Worm (Caenorhabditis elegans) whole organism, L1 larva: ENCODE measurements around the gene T25F10.3.

Experiments used
- C04F5.9 ChIP-seq: sonication (generic microtip); optimal IDR thresholded peaks from 2 replicates; lab custom pipeline; 2016; ENCODE audit warnings: missing genetic modification characterization, missing compliant biosample characterization
- C16A3.4 ChIP-seq: fragments of 150-350 bp; optimal IDR thresholded peaks from 2 replicates; lab custom pipeline; 2014; ENCODE audit warnings: missing biosample characterization, missing genetic modification characterization
- aly-2 ChIP-seq: fragments of 150-350 bp; optimal IDR thresholded peaks from 2 replicates; lab custom pipeline; 2014; ENCODE audit warnings: missing biosample characterization, missing genetic modification characterization
- ama-1 ChIP-seq: fragments of 150-350 bp; optimal IDR thresholded peaks from 2 replicates; lab custom pipeline; 2014
- blmp-1 ChIP-seq: fragments of 150-350 bp; optimal IDR thresholded peaks from 2 replicates; lab custom pipeline; 2014; ENCODE audit warnings: missing biosample characterization, missing genetic modification characterization
- ceh-82 ChIP-seq, 3 experiments: fragments of 150-350 bp in 1 of 3; sonication (generic microtip) in 2 of 3; optimal IDR thresholded peaks; 2 replicates each; lab custom pipeline; 2014 to 2017; ENCODE audit warnings: missing biosample characterization in 3 of 3, missing genetic modification characterization in 3 of 3
- ceh-90 ChIP-seq: sonication (generic microtip); optimal IDR thresholded peaks from 2 replicates; lab custom pipeline; 2016; ENCODE audit warnings: missing genetic modification characterization, missing compliant biosample characterization
- dpl-1 ChIP-seq, 3 experiments: fragments of 150-350 bp in 2 of 3; sonication (generic microtip) in 1 of 3; optimal IDR thresholded peaks; 2 replicates each; lab custom pipeline; 2014 to 2017; ENCODE audit warnings: missing biosample characterization in 3 of 3, missing genetic modification characterization in 3 of 3, missing genetic modification reagents in 3 of 3
- dsc-1 ChIP-seq: sonication (generic microtip); optimal IDR thresholded peaks from 2 replicates; lab custom pipeline; 2016; ENCODE audit warnings: mild to moderate bottlenecking, missing genetic modification characterization, missing compliant biosample characterization
- efl-1 ChIP-seq, 4 experiments: fragments of 150-350 bp; optimal IDR thresholded peaks in 3 of 4; peaks in 1 of 4; 1 replicate in 1 of 4; 2 replicates in 3 of 4; lab custom pipeline; 2014; ENCODE audit warnings: missing biosample characterization in 2 of 4, missing genetic modification characterization in 2 of 4, missing genetic modification reagents in 2 of 4
- efl-3 ChIP-seq: fragments of 200-800 bp; sonication (Bioruptor generic); optimal IDR thresholded peaks from 2 replicates; lab custom pipeline; 2018; ENCODE audit warnings: mild to moderate bottlenecking, missing genetic modification characterization, missing compliant biosample characterization
- egl-13 ChIP-seq: sonication (generic microtip); optimal IDR thresholded peaks from 2 replicates; lab custom pipeline; 2016; ENCODE audit warnings: missing genotype, missing genetic modification reagents, missing genetic modification characterization, missing compliant biosample characterization
- egl-27 ChIP-seq, 2 experiments: fragments of 150-350 bp in 1 of 2; sonication (generic microtip); optimal IDR thresholded peaks; 3 replicates each; lab custom pipeline; 2017 to 2018; ENCODE audit warnings: missing biosample characterization in 2 of 2, missing genetic modification characterization in 2 of 2, missing genetic modification reagents in 2 of 2
- elt-2 ChIP-seq: sonication (generic microtip); optimal IDR thresholded peaks from 2 replicates; lab custom pipeline; 2016; ENCODE audit warnings: missing genetic modification characterization, mild to moderate bottlenecking, inconsistent platforms, missing compliant biosample characterization, missing genetic modification reagents
- elt-3 ChIP-seq, 6 experiments: fragments of 150-350 bp in 1 of 6; sonication (generic microtip); optimal IDR thresholded peaks; 2 replicates each; lab custom pipeline; 2017 to 2018; ENCODE audit warnings: missing biosample characterization in 6 of 6, missing genetic modification characterization in 6 of 6, inconsistent platforms in 1 of 6
- fkh-4 ChIP-seq: sonication (generic microtip); optimal IDR thresholded peaks from 2 replicates; lab custom pipeline; 2016; ENCODE audit warnings: missing compliant biosample characterization, missing genetic modification characterization, borderline replicate concordance
- grh-1 ChIP-seq: fragments of 200-800 bp; sonication (Bioruptor generic); IDR thresholded peaks from 2 replicates; pipeline ENCODE4 v1.3.6; 2022; ENCODE audit warnings: missing genetic modification reagents, missing genetic modification characterization, missing compliant biosample characterization
- hlh-4 ChIP-seq: sonication (generic microtip); optimal IDR thresholded peaks from 2 replicates; lab custom pipeline; 2016; ENCODE audit warnings: mild to moderate bottlenecking, missing genetic modification characterization, missing compliant biosample characterization
- irx-1 ChIP-seq: sonication (generic microtip); optimal IDR thresholded peaks from 2 replicates; lab custom pipeline; 2016; ENCODE audit warnings: missing genetic modification characterization, missing compliant biosample characterization
- isw-1 ChIP-seq: fragments of 200-800 bp; sonication (Bioruptor generic); IDR thresholded peaks from 2 replicates; pipeline ENCODE4 v1.3.6; 2022; ENCODE audit warnings: missing genetic modification characterization, missing compliant biosample characterization
- jun-1 ChIP-seq: fragments of 150-350 bp; optimal IDR thresholded peaks from 2 replicates; lab custom pipeline; 2014; ENCODE audit warnings: missing biosample characterization, missing genetic modification reagents, missing genetic modification characterization
- lin-13 ChIP-seq: fragments of 150-350 bp; optimal IDR thresholded peaks from 2 replicates; lab custom pipeline; 2014; ENCODE audit warnings: missing biosample characterization, missing genetic modification reagents, missing genetic modification characterization
- lin-14 ChIP-seq: fragments of 200-800 bp; sonication (Bioruptor generic); optimal IDR thresholded peaks from 2 replicates; lab custom pipeline; 2018; ENCODE audit warnings: mild to moderate bottlenecking, missing genetic modification characterization, moderate library complexity, missing compliant biosample characterization
- lin-35 ChIP-seq, 2 experiments: fragments of 150-350 bp; optimal IDR thresholded peaks; 2 replicates each; lab custom pipeline; 2014; ENCODE audit warnings: missing biosample characterization in 2 of 2, missing genetic modification characterization in 2 of 2, missing genetic modification reagents in 2 of 2
- lsy-2 ChIP-seq, 2 experiments: fragments of 150-350 bp; optimal IDR thresholded peaks; 2 replicates each; lab custom pipeline; 2014; ENCODE audit warnings: missing biosample characterization in 2 of 2, missing genetic modification characterization in 2 of 2
- mdl-1 ChIP-seq, 2 experiments: fragments of 150-350 bp; optimal IDR thresholded peaks; 2 replicates each; lab custom pipeline; 2014 to 2017; ENCODE audit warnings: missing biosample characterization in 2 of 2, missing genetic modification characterization in 2 of 2, inconsistent platforms in 1 of 2
- nhr-19 ChIP-seq: fragments of 200-800 bp; sonication (Bioruptor generic); conservative IDR thresholded peaks from 2 replicates; pipeline ENCODE4 v1.3.6; 2022; ENCODE audit warnings: missing genetic modification characterization, missing compliant biosample characterization
- nhr-20 ChIP-seq: sonication (generic microtip); optimal IDR thresholded peaks from 2 replicates; lab custom pipeline; 2016; ENCODE audit warnings: mild to moderate bottlenecking, missing genetic modification characterization, missing compliant biosample characterization
- nhr-28 ChIP-seq: fragments of 150-350 bp; optimal IDR thresholded peaks from 2 replicates; lab custom pipeline; 2014; ENCODE audit warnings: missing biosample characterization, missing genetic modification characterization
- nhr-47 ChIP-seq: sonication (generic microtip); optimal IDR thresholded peaks from 2 replicates; lab custom pipeline; 2016; ENCODE audit warnings: mild to moderate bottlenecking, missing genetic modification characterization, moderate library complexity, missing compliant biosample characterization
- nhr-71 ChIP-seq: sonication (generic microtip); optimal IDR thresholded peaks from 2 replicates; lab custom pipeline; 2016; ENCODE audit warnings: mild to moderate bottlenecking, missing genetic modification characterization, moderate library complexity, missing compliant biosample characterization
- nhr-85 ChIP-seq: sonication (generic microtip); peaks from one replicate; lab custom pipeline; 2016; ENCODE audit warnings: missing genetic modification characterization, inconsistent platforms, missing compliant biosample characterization
- nhr-90 ChIP-seq: sonication (generic microtip); optimal IDR thresholded peaks from 2 replicates; lab custom pipeline; 2016; ENCODE audit warnings: mild to moderate bottlenecking, missing genetic modification characterization, missing compliant biosample characterization; ENCODE audit not compliant: poor library complexity
- rnt-1 ChIP-seq: sonication (generic microtip); optimal IDR thresholded peaks from 2 replicates; lab custom pipeline; 2016; ENCODE audit warnings: mild to moderate bottlenecking, missing genetic modification characterization, moderate library complexity, missing compliant biosample characterization
- skn-1 ChIP-seq: fragments of 150-350 bp; optimal IDR thresholded peaks from 2 replicates; lab custom pipeline; 2014; ENCODE audit warnings: missing biosample characterization, missing genetic modification characterization
- snpc-4 ChIP-seq: fragments of 150-350 bp; optimal IDR thresholded peaks from 2 replicates; lab custom pipeline; 2014; ENCODE audit warnings: missing biosample characterization, missing genetic modification characterization
- snu-23 ChIP-seq: sonication (generic microtip); optimal IDR thresholded peaks from 2 replicates; lab custom pipeline; 2016; ENCODE audit warnings: missing genetic modification characterization, missing compliant biosample characterization
- sox-4 ChIP-seq: sonication (generic microtip); optimal IDR thresholded peaks from 2 replicates; lab custom pipeline; 2016; ENCODE audit warnings: missing genetic modification characterization, missing compliant biosample characterization
- sptf-1 ChIP-seq: fragments of 150-350 bp; optimal IDR thresholded peaks from 2 replicates; lab custom pipeline; 2014; ENCODE audit warnings: missing biosample characterization, missing genetic modification characterization
- swsn-7 ChIP-seq: sonication (generic microtip); optimal IDR thresholded peaks from 2 replicates; lab custom pipeline; 2016; ENCODE audit warnings: missing genetic modification characterization, missing compliant biosample characterization
- tbx-2 ChIP-seq: sonication (generic microtip); optimal IDR thresholded peaks from 2 replicates; lab custom pipeline; 2016; ENCODE audit warnings: missing genetic modification characterization, missing compliant biosample characterization
- tlp-1 ChIP-seq: fragments of 150-350 bp; optimal IDR thresholded peaks from 2 replicates; lab custom pipeline; 2014; ENCODE audit warnings: missing biosample characterization, missing genetic modification characterization
- unc-62 ChIP-seq: fragments of 150-350 bp; optimal IDR thresholded peaks from 2 replicates; lab custom pipeline; 2014; ENCODE audit warnings: missing biosample characterization, missing genetic modification reagents, missing genetic modification characterization
- unc-86 ChIP-seq: sonication (generic microtip); optimal IDR thresholded peaks from 2 replicates; lab custom pipeline; 2016; ENCODE audit warnings: missing genetic modification characterization, missing compliant biosample characterization
- xbp-1 ChIP-seq: sonication (generic microtip); optimal IDR thresholded peaks from 2 replicates; lab custom pipeline; 2016; ENCODE audit warnings: missing genetic modification characterization, missing compliant biosample characterization
- ztf-11 ChIP-seq, 2 experiments: sonication (generic microtip); optimal IDR thresholded peaks; 2 replicates each; lab custom pipeline; 2016 to 2017; ENCODE audit warnings: missing genetic modification characterization in 2 of 2, missing biosample characterization in 1 of 2, missing compliant biosample characterization in 1 of 2

The T25F10.3 gene

ce11 chrV:6706771-6707170 lies 38.1 kb upstream of the T25F10.3 start, which contains the start of gene W02F12.4:
W02F12.4 (minus strand) TSS chrV:6706934.
- TF ChIP-seq C04F5.9: no peak
- no peak for TF ChIP-seq skn-1 (tag; lab: Kevin White, UChicago)
- peak; percentile 35 for TF ChIP-seq nhr-85 (tag; lab: Kevin White, UChicago)
- no peak for TF ChIP-seq unc-62
- TF ChIP-seq ama-1 (lab: Kevin White, UChicago): no peak
- TF ChIP-seq blmp-1 (tag; lab: Kevin White, UChicago): peak; percentile 53
- TF ChIP-seq elt-2 (tag; lab: Kevin White, UChicago): peak; percentile 55
- TF ChIP-seq hlh-4: no peak
- peak in 2 of 6 experiments; percentile 24 to 28 for TF ChIP-seq elt-3 (tag; optimal IDR thresholded peaks at IDR 0.05; lab: Kevin White, UChicago)
- TF ChIP-seq, all 84 proteins: peak for 4

ce11 chrV:6709050-6709683 lies 35.7 kb upstream of the T25F10.3 start, which contains the start of gene dlst-1:
dlst-1 (minus strand) TSS chrV:6709101.
- TF ChIP-seq mdl-1 (tag; optimal IDR thresholded peaks at IDR 0.05; lab: Kevin White, UChicago) (no peak), nhr-28 (tag; lab: Kevin White, UChicago) (no peak), nhr-19 (GFP tag; lab: Robert Waterston, UW) (peak; percentile 45), skn-1 (tag; lab: Kevin White, UChicago) (peak; percentile 50), egl-13 (tag; lab: Kevin White, UChicago) (no peak), jun-1 (tag; lab: Kevin White, UChicago) (peak; percentile 1), fkh-4 (tag; lab: Kevin White, UChicago) (no peak), aly-2 (peak; percentile 22), blmp-1 (tag; lab: Kevin White, UChicago) (peak; percentile 0), efl-3 (GFP tag; lab: Kevin White, UChicago) (no peak), dsc-1 (tag; lab: Kevin White, UChicago) (peak; percentile 38), lin-14 (GFP tag; lab: Kevin White, UChicago) (peak; percentile 54), nhr-85 (tag; lab: Kevin White, UChicago) (peak; percentile 80), tlp-1 (tag; lab: Kevin White, UChicago) (no peak), nhr-47 (tag; lab: Kevin White, UChicago) (peak; percentile 68), sptf-1 (tag; lab: Kevin White, UChicago) (no peak), tbx-2 (tag; lab: Kevin White, UChicago) (peak; percentile 66), ama-1 (lab: Kevin White, UChicago) (peak; percentile 27), ceh-82 (tag; optimal IDR thresholded peaks at IDR 0.05; lab: Kevin White, UChicago) (peak; percentile 30 to 48 (median 40)), nhr-71 (tag; lab: Kevin White, UChicago) (peak; percentile 66), lin-13 (GFP tag; lab: Kevin White, UChicago) (no peak), nhr-90 (peak; percentile 35), grh-1 (GFP tag; lab: Robert Waterston, UW) (peak; percentile 44), dpl-1 (GFP tag; optimal IDR thresholded peaks at IDR 0.05; lab: Kevin White, UChicago) (peak in 2 of 3 experiments; percentile 42 to 43), xbp-1 (tag; lab: Kevin White, UChicago) (peak; percentile 72), lin-35 (GFP tag; optimal IDR thresholded peaks at IDR 0.05; lab: Kevin White, UChicago) (peak in 1 of 2 experiments; percentile 17), snpc-4 (tag; lab: Kevin White, UChicago) (peak; percentile 2), lsy-2 (tag; optimal IDR thresholded peaks at IDR 0.05; lab: Kevin White, UChicago) (peak; percentile 41 to 46), isw-1 (GFP tag; lab: Robert Waterston, UW) (0 out of 2 replicates have a peak, but pooled peaks have one; percentile 2), egl-27 (tag; optimal IDR thresholded peaks at IDR 0.05; lab: Kevin White, UChicago) (no peak), sox-4 (peak; percentile 20), nhr-20 (tag; lab: Kevin White, UChicago) (peak; percentile 62), ceh-90 (tag; lab: Kevin White, UChicago) (no peak), swsn-7 (tag; lab: Kevin White, UChicago) (peak; percentile 65), elt-3 (tag; optimal IDR thresholded peaks at IDR 0.05; lab: Kevin White, UChicago) (peak in 1 of 6 experiments; percentile 32), rnt-1 (tag; lab: Kevin White, UChicago) (peak; percentile 69), C16A3.4 (tag; lab: Kevin White, UChicago) (peak; percentile 47), ztf-11 (tag; optimal IDR thresholded peaks at IDR 0.05; lab: Kevin White, UChicago) (peak in 1 of 2 experiments; percentile 12), snu-23 (peak; percentile 65), efl-1 (optimal IDR thresholded peaks at IDR 0.05; lab: Kevin White, UChicago) (peak; percentile 35 to 53), efl-1 (GFP tag; optimal IDR thresholded peaks at IDR 0.05 in 1 of 2; lab: Kevin White, UChicago) (peak; percentile 35 to 94), unc-86 (peak; percentile 36), irx-1 (peak; percentile 48)
